Worm (Caenorhabditis elegans): ENCODE results near the gene soap-1.

Gene soap-1

ce11 chrV:7214802-7215201 lies at the start of gene soap-1:
Gene soap-1, minus strand, starts transcription at chrV:7214902.
- TF ChIP-seq nhr-47 (tag; optimal IDR thresholded peaks at IDR 0.05) (no peak), F16B12.6 (tag; optimal IDR thresholded peaks at IDR 0.05) (no peak), ceh-90 (tag; optimal IDR thresholded peaks at IDR 0.05) (no peak), lin-39 (tag; optimal IDR thresholded peaks at IDR 0.05) (no peak), elt-3 (tag; optimal IDR thresholded peaks at IDR 0.05) (no peak), zag-1 (tag; optimal IDR thresholded peaks at IDR 0.05) (no peak), ceh-8 (GFP tag; optimal IDR thresholded peaks at IDR 0.05) (no peak), dsc-1 (tag; optimal IDR thresholded peaks at IDR 0.05) (no peak), C16A3.4 (tag; optimal IDR thresholded peaks at IDR 0.05) (no peak), mdl-1 (tag; optimal IDR thresholded peaks at IDR 0.05) (no peak), lir-3 (tag; optimal IDR thresholded peaks at IDR 0.05; ENCODE audit: poor library complexity) (no peak), zip-4 (GFP tag; optimal IDR thresholded peaks at IDR 0.05) (no peak), vab-15 (tag; optimal IDR thresholded peaks at IDR 0.05) (no peak), tbx-2 (tag; optimal IDR thresholded peaks at IDR 0.05) (no peak), unc-98 (GFP tag; IDR thresholded peaks at IDR 0.05) (no peak), pag-3 (tag; optimal IDR thresholded peaks at IDR 0.05; ENCODE audit: borderline replicate concordance, insufficient read depth) (no peak)

- no peak for TF ChIP-seq nhr-20 (tag; optimal IDR thresholded peaks at IDR 0.05)
- no peak for TF ChIP-seq vab-15 (tag; optimal IDR thresholded peaks at IDR 0.05)
- no peak for TF ChIP-seq aly-2 (tag; optimal IDR thresholded peaks at IDR 0.05)
- no peak for TF ChIP-seq zip-4 (GFP tag; optimal IDR thresholded peaks at IDR 0.05)
- TF ChIP-seq C16A3.4 (tag; optimal IDR thresholded peaks at IDR 0.05), result no peak
- no peak for TF ChIP-seq ceh-90 (tag; optimal IDR thresholded peaks at IDR 0.05)
- no peak for TF ChIP-seq nhr-71 (tag; optimal IDR thresholded peaks at IDR 0.05)
- TF ChIP-seq lin-13 (GFP tag; optimal IDR thresholded peaks at IDR 0.05), result no peak
- no peak for TF ChIP-seq efl-3 (GFP tag; optimal IDR thresholded peaks at IDR 0.05)
- no peak for TF ChIP-seq ceh-88 (GFP tag; IDR thresholded peaks at IDR 0.05)
- no peak for TF ChIP-seq pax-3 (tag; optimal IDR thresholded peaks at IDR 0.05)
- no peak for TF ChIP-seq ets-5 (GFP tag; IDR thresholded peaks at IDR 0.05)
- no peak for TF ChIP-seq lin-14 (GFP tag; optimal IDR thresholded peaks at IDR 0.05)
- TF ChIP-seq ceh-63 (GFP tag; optimal IDR thresholded peaks at IDR 0.05), result no peak
- TF ChIP-seq blmp-1 (tag; optimal IDR thresholded peaks at IDR 0.05), result no peak
- no peak for TF ChIP-seq C04F5.9 (tag; optimal IDR thresholded peaks at IDR 0.05)
- no peak for TF ChIP-seq unc-30 (tag; optimal IDR thresholded peaks at IDR 0.05)
- TF ChIP-seq fkh-4 (tag; optimal IDR thresholded peaks at IDR 0.05; ENCODE audit: borderline replicate concordance), result no peak
- TF ChIP-seq dpl-1 (GFP tag; optimal IDR thresholded peaks at IDR 0.05), result no peak
Measured at ce11 chrV:7264042-7264441, 49.3 kb upstream of the soap-1 start, which contains the start of gene C13A2.9. Gene C13A2.9, minus strand, starts transcription at chrV:7264142.

- TF ChIP-seq ceh-88 (GFP tag; IDR thresholded peaks at IDR 0.05) (no peak), unc-98 (GFP tag; IDR thresholded peaks at IDR 0.05) (no peak), ces-1 (GFP tag; optimal IDR thresholded peaks at IDR 0.05) (no peak), isw-1 (GFP tag; IDR thresholded peaks at IDR 0.05) (no peak), ceh-90 (tag; optimal IDR thresholded peaks at IDR 0.05) (no peak), zip-4 (GFP tag; optimal IDR thresholded peaks at IDR 0.05) (no peak), alr-1 (tag; optimal IDR thresholded peaks at IDR 0.05; ENCODE audit: borderline replicate concordance) (no peak), tbx-2 (tag; optimal IDR thresholded peaks at IDR 0.05) (no peak), nhr-20 (tag; optimal IDR thresholded peaks at IDR 0.05) (no peak), hpl-2 (GFP tag; optimal IDR thresholded peaks at IDR 0.05) (no peak)
Measured at ce11 chrV:7258965-7259364, 44.3 kb upstream of the soap-1 start, which contains the start of gene C13A2.12. Gene C13A2.12, plus strand, starts transcription at chrV:7259265.

ce11 chrV:7255095-7255494 lies 40.4 kb upstream of the soap-1 start, which contains the start of gene C05C8.8:
Gene C05C8.8, minus strand, starts transcription at chrV:7255195.
- no peak for TF ChIP-seq C04F5.9 (tag; optimal IDR thresholded peaks at IDR 0.05)
- TF ChIP-seq snpc-4 (tag; optimal IDR thresholded peaks at IDR 0.05), result no peak
